Fruit fly (Drosophila melanogaster): ENCODE results near the gene CG4119.

CG4119 gene

dm6 chrX:5689417-5690215 is 23.8 kb downstream of the CG4119 start, which contains the start of the genes PGAP1 and cv (continued):
- TF ChIP-seq ATbp (GFP tag; optimal IDR thresholded peaks at IDR 0.05) (no peak), CG13894 (tag; optimal IDR thresholded peaks at IDR 0.05) (peak; percentile 89), CG7928 (GFP tag; optimal IDR thresholded peaks at IDR 0.05) (no peak), Usf (GFP tag; optimal IDR thresholded peaks at IDR 0.05) (no peak), gsb-n (tag; optimal IDR thresholded peaks at IDR 0.05) (no peak), CG6654 (GFP tag; optimal IDR thresholded peaks at IDR 0.05) (no peak), CG12155 (GFP tag; optimal IDR thresholded peaks at IDR 0.05) (peak; percentile 18), hbn (GFP tag; IDR thresholded peaks at IDR 0.05; ENCODE audit: partially characterized antibody) (peak; percentile 64), wor (GFP tag; IDR thresholded peaks at IDR 0.05) (no peak), CG8478 (optimal IDR thresholded peaks at IDR 0.05) (peak; percentile 76), D19A (tag; optimal IDR thresholded peaks at IDR 0.05) (no peak), CG42726 (GFP tag; IDR thresholded peaks at IDR 0.05; ENCODE audit: partially characterized antibody) (peak; percentile 8; the same call in 1 of the 2 replicates), Gsc (GFP tag; IDR thresholded peaks at IDR 0.05) (no peak), danr (GFP tag; IDR thresholded peaks at IDR 0.05) (no peak), dan (GFP tag; IDR thresholded peaks at IDR 0.05) (no peak), C15 (GFP tag; IDR thresholded peaks at IDR 0.05) (no peak), ken (GFP tag; IDR thresholded peaks at IDR 0.05) (no peak), CG17612 (GFP tag; IDR thresholded peaks at IDR 0.05) (no peak), run (tag; optimal IDR thresholded peaks at IDR 0.05) (no peak), HLHmδ (GFP tag; optimal IDR thresholded peaks at IDR 0.05) (no peak), ara (GFP tag; IDR thresholded peaks at IDR 0.05) (no peak), nerfin-1 (tag; optimal IDR thresholded peaks at IDR 0.05) (no peak), Bgb (GFP tag; IDR thresholded peaks at IDR 0.05; ENCODE audit: partially characterized antibody) (peak; percentile 76), CG18262 (tag; optimal IDR thresholded peaks at IDR 0.05) (peak; percentile 47), CG33557 (GFP tag; optimal IDR thresholded peaks at IDR 0.05) (no peak), oc (tag; optimal IDR thresholded peaks at IDR 0.05) (no peak), CG10462 (GFP tag; optimal IDR thresholded peaks at IDR 0.05) (no peak), btn (GFP tag; optimal IDR thresholded peaks at IDR 0.05) (no peak), ap (GFP tag; IDR thresholded peaks at IDR 0.05) (no peak), zf30C (GFP tag; optimal IDR thresholded peaks at IDR 0.05) (no peak), sqz (GFP tag; optimal IDR thresholded peaks at IDR 0.05) (no peak), ftz-f1 (GFP tag; optimal IDR thresholded peaks at IDR 0.05) (no peak), cad (GFP tag; optimal IDR thresholded peaks at IDR 0.05) (no peak), Camta (GFP tag; optimal IDR thresholded peaks at IDR 0.05) (peak; percentile 6), Deaf1 (tag; optimal IDR thresholded peaks at IDR 0.05) (peak; percentile 59), CG4328 (GFP tag; optimal IDR thresholded peaks at IDR 0.05) (no peak), CG6791 (GFP tag; IDR thresholded peaks at IDR 0.05; ENCODE audit: partially characterized antibody) (peak; percentile 84), gcm2 (GFP tag; optimal IDR thresholded peaks at IDR 0.05) (no peak), pita (GFP tag; optimal IDR thresholded peaks at IDR 0.05) (no peak), MESR4 (GFP tag; optimal IDR thresholded peaks at IDR 0.05) (peak; percentile 20), vvl (GFP tag; IDR thresholded peaks at IDR 0.05) (peak; percentile 41; the same call in 1 of the 2 replicates), Poxn (GFP tag; IDR thresholded peaks at IDR 0.05) (no peak), lilli (GFP tag; optimal IDR thresholded peaks at IDR 0.05) (peak; percentile 58), en (GFP tag; optimal IDR thresholded peaks at IDR 0.05) (no peak), Dek (tag; optimal IDR thresholded peaks at IDR 0.05) (peak; percentile 13), Atf6 (GFP tag; IDR thresholded peaks at IDR 0.05) (no peak), otp (GFP tag; IDR thresholded peaks at IDR 0.05) (no peak), CG10959 (GFP tag; IDR thresholded peaks at IDR 0.05) (no peak), bcd (GFP tag; optimal IDR thresholded peaks at IDR 0.05) (no peak), CG7556 (GFP tag; optimal IDR thresholded peaks at IDR 0.05) (peak; percentile 18), HmgD (GFP tag; optimal IDR thresholded peaks at IDR 0.05) (no peak)

Measured in whole organism, embryonic.